Fruit fly (Drosophila melanogaster): ENCODE measurements around the gene CG11029.

The CG11029 gene

dm6 chr2L:5745857-5746256 lies at the start of gene CG11029:
TSS of gene CG11029 (plus strand) at chr2L:5746157.
- peak; percentile 84 for TF ChIP-seq EcR (GFP tag; optimal IDR thresholded peaks at IDR 0.05)
- no peak for TF ChIP-seq Pif1B (GFP tag; optimal IDR thresholded peaks at IDR 0.05)
- TF ChIP-seq CG13204 (GFP tag; optimal IDR thresholded peaks at IDR 0.05) = peak; percentile 43

dm6 chr2L:5706074-5706473 lies 39.9 kb upstream of the CG11029 start, which contains the start of gene CG7236:
TSS of gene CG7236 (plus strand) at chr2L:5706374.
- TF ChIP-seq CG14655 (GFP tag; optimal IDR thresholded peaks at IDR 0.05) (no peak), CG17806 (tag; optimal IDR thresholded peaks at IDR 0.05) (no peak)

- TF ChIP-seq Pif1B (GFP tag; optimal IDR thresholded peaks at IDR 0.05) (no peak), CG4496 (GFP tag; IDR thresholded peaks at IDR 0.05) (no peak), CG13204 (GFP tag; optimal IDR thresholded peaks at IDR 0.05) (no peak), CG9948 (tag; optimal IDR thresholded peaks at IDR 0.05) (no peak), fd96Ca (GFP tag; IDR thresholded peaks at IDR 0.05) (no peak), CG32121 (GFP tag; IDR thresholded peaks at IDR 0.05) (no peak), CG8159 (tag; optimal IDR thresholded peaks at IDR 0.05) (no peak), gl (tag; optimal IDR thresholded peaks at IDR 0.05) (no peak), CG34367 (tag; optimal IDR thresholded peaks at IDR 0.05) (no peak), Snoo (tag; optimal IDR thresholded peaks at IDR 0.05) (no peak), CG14655 (GFP tag; optimal IDR thresholded peaks at IDR 0.05) (no peak), CG12605 (GFP tag; IDR thresholded peaks at IDR 0.05) (no peak), EcR (GFP tag; optimal IDR thresholded peaks at IDR 0.05) (no peak), rn (GFP tag; IDR thresholded peaks at IDR 0.05) (no peak), Pif1A (GFP tag; optimal IDR thresholded peaks at IDR 0.05) (no peak)
Observed at dm6 chr2L:5716580-5716979, 29.4 kb upstream of the CG11029 start, which contains the start of the genes CG14007 and CG34011. TSS of gene CG14007 (minus strand) at chr2L:5716680. TSS of gene CG34011 (plus strand) at chr2L:5716701.

dm6 chr2L:5720407-5721228 lies 25.3 kb upstream of the CG11029 start, which contains the start of the genes CG11149 and sip1:
TSS of gene CG11149 (minus strand) at chr2L:5720899.
TSS of gene sip1 (plus strand) at chr2L:5721051.
- TF ChIP-seq D1 (tag; optimal IDR thresholded peaks at IDR 0.05) = no peak
- TF ChIP-seq CG13204 (GFP tag; optimal IDR thresholded peaks at IDR 0.05) = no peak
- no peak for TF ChIP-seq Pif1B (GFP tag; optimal IDR thresholded peaks at IDR 0.05)
- no peak for TF ChIP-seq Ets98B (GFP tag; IDR thresholded peaks at IDR 0.05)
- TF ChIP-seq rn (GFP tag; IDR thresholded peaks at IDR 0.05) = no peak
- no peak for TF ChIP-seq CG8301 (tag; optimal IDR thresholded peaks at IDR 0.05)
- TF ChIP-seq CG4496 (GFP tag; IDR thresholded peaks at IDR 0.05) = no peak
- TF ChIP-seq gl (tag; optimal IDR thresholded peaks at IDR 0.05) = no peak
- TF ChIP-seq CG10348 (GFP tag; IDR thresholded peaks at IDR 0.05) = no peak
- TF ChIP-seq CG9948 (tag; optimal IDR thresholded peaks at IDR 0.05) = no peak
- no peak for TF ChIP-seq fd96Ca (GFP tag; IDR thresholded peaks at IDR 0.05)
- no peak for TF ChIP-seq CG15710 (tag; optimal IDR thresholded peaks at IDR 0.05)
- TF ChIP-seq EcR (GFP tag; optimal IDR thresholded peaks at IDR 0.05) = no peak
- TF ChIP-seq CG32121 (GFP tag; IDR thresholded peaks at IDR 0.05) = no peak
- no peak for TF ChIP-seq CG12605 (GFP tag; IDR thresholded peaks at IDR 0.05)

- no peak for TF ChIP-seq CG34367 (tag; optimal IDR thresholded peaks at IDR 0.05)
- TF ChIP-seq CG4496 (GFP tag; IDR thresholded peaks at IDR 0.05) = peak; percentile 56; the same call in 2 of the 3 replicates
- no peak for TF ChIP-seq EcR (GFP tag; optimal IDR thresholded peaks at IDR 0.05)
Observed at dm6 chr2L:5723859-5724475, 22.0 kb upstream of the CG11029 start.

- peak; percentile 18; the same call in 1 of the 2 replicates for TF ChIP-seq CG12605 (GFP tag; IDR thresholded peaks at IDR 0.05)
- TF ChIP-seq CG8159 (tag; optimal IDR thresholded peaks at IDR 0.05) = no peak
Observed at dm6 chr2L:5724521-5725023, 21.4 kb upstream of the CG11029 start, which contains the start of gene CG11030. TSS of gene CG11030 (plus strand) at chr2L:5724656.

dm6 chr2L:5726049-5726448 lies 19.9 kb upstream of the CG11029 start:
- no peak for TF ChIP-seq CG10348 (GFP tag; IDR thresholded peaks at IDR 0.05)
- no peak for TF ChIP-seq CG17806 (tag; optimal IDR thresholded peaks at IDR 0.05)
- TF ChIP-seq CG15710 (tag; optimal IDR thresholded peaks at IDR 0.05) = no peak

All from whole organism, pupa.